Fruit fly (Drosophila melanogaster) whole organism, embryonic: Measurements from ENCODE around the gene CG34409.

Source experiments
- Adf1 ChIP-seq: fragments of 200-800 bp; sonication (Bioruptor generic); IDR thresholded peaks from 2 replicates; pipeline ENCODE4 v1.3.6; 2022; ENCODE audit warnings: missing biosample characterization, missing genetic modification characterization
- B-H2 ChIP-seq: fragments of 200-800 bp; sonication (Bioruptor generic); optimal IDR thresholded peaks from 2 replicates; lab custom pipeline; 2018; ENCODE audit warnings: missing biosample characterization, mild to moderate bottlenecking, missing genetic modification characterization
- Bgb ChIP-seq: fragments of 200-800 bp; sonication (Bioruptor generic); IDR thresholded peaks from 2 replicates; pipeline ENCODE4 v1.3.6; 2022; ENCODE audit warnings: missing biosample characterization, missing genetic modification characterization; ENCODE audit not compliant: partially characterized antibody
- Bteb2 ChIP-seq: fragments of 200-800 bp; sonication (Bioruptor generic); optimal IDR thresholded peaks from 2 replicates; lab custom pipeline; 2016; ENCODE audit warnings: missing biosample characterization, missing genetic modification characterization
- CG11695 ChIP-seq: fragments of 200-800 bp; sonication (Bioruptor generic); IDR thresholded peaks from 3 replicates; pipeline ENCODE4 v1.3.6; 2022; ENCODE audit warnings: missing biosample characterization, missing genetic modification characterization
- CG12155 ChIP-seq: fragments of 200-800 bp; sonication (Bioruptor generic); optimal IDR thresholded peaks from 3 replicates; lab custom pipeline; 2016; ENCODE audit warnings: missing biosample characterization, missing genetic modification characterization
- CG13287 ChIP-seq: fragments of 200-800 bp; sonication (Bioruptor generic); IDR thresholded peaks from 2 replicates; pipeline ENCODE4 v1.3.6; 2022; ENCODE audit warnings: missing biosample characterization, missing genetic modification characterization; ENCODE audit not compliant: partially characterized antibody
- CG15514 ChIP-seq: fragments of 200-800 bp; sonication (Bioruptor generic); optimal IDR thresholded peaks from 3 replicates; lab custom pipeline; 2017; ENCODE audit warnings: missing biosample characterization, missing genetic modification characterization, mild to moderate bottlenecking, moderate library complexity, missing genetic modification reagents
- CG17568 ChIP-seq: fragments of 200-800 bp; sonication (Bioruptor generic); optimal IDR thresholded peaks from 2 replicates; lab custom pipeline; 2018; ENCODE audit warnings: missing biosample characterization, mild to moderate bottlenecking, missing genetic modification characterization, moderate library complexity
- CG33213 ChIP-seq: fragments of 200-800 bp; sonication (Bioruptor generic); optimal IDR thresholded peaks from 3 replicates; lab custom pipeline; 2016; ENCODE audit warnings: missing biosample characterization, missing genetic modification characterization
- CG34376 ChIP-seq: fragments of 200-800 bp; sonication (Bioruptor generic); optimal IDR thresholded peaks from 2 replicates; lab custom pipeline; 2018; ENCODE audit warnings: missing biosample characterization, mild to moderate bottlenecking, missing genetic modification characterization
- CG34422 ChIP-seq: fragments of 200-800 bp; sonication (Bioruptor generic); IDR thresholded peaks from 3 replicates; pipeline ENCODE4 v1.3.6; 2022; ENCODE audit warnings: missing biosample characterization, missing genetic modification characterization
- CG42726 ChIP-seq: fragments of 200-800 bp; sonication (Bioruptor generic); IDR thresholded peaks from 2 replicates; pipeline ENCODE4 v1.3.6; 2022; ENCODE audit warnings: missing biosample characterization, missing genetic modification characterization; ENCODE audit not compliant: partially characterized antibody
- CG6175 ChIP-seq: fragments of 200-800 bp; sonication (Bioruptor generic); IDR thresholded peaks from 3 replicates; pipeline ENCODE4 v1.3.6; 2022; ENCODE audit warnings: missing biosample characterization, missing genetic modification characterization
- CG6683 ChIP-seq: fragments of 200-800 bp; sonication (Bioruptor generic); optimal IDR thresholded peaks from 2 replicates; lab custom pipeline; 2017; ENCODE audit warnings: missing biosample characterization, mild to moderate bottlenecking, missing genetic modification characterization, missing genetic modification reagents
- CG7987 ChIP-seq: fragments of 200-800 bp; sonication (Bioruptor generic); optimal IDR thresholded peaks from 2 replicates; lab custom pipeline; 2018; ENCODE audit warnings: missing biosample characterization, mild to moderate bottlenecking, missing genetic modification characterization, moderate library complexity
- CG8290 ChIP-seq, 3 experiments: fragments of 200-800 bp; sonication (Bioruptor generic); optimal IDR thresholded peaks; 2 replicates each; lab custom pipeline; 2016 to 2019; ENCODE audit warnings: missing biosample characterization in 3 of 3, missing genetic modification characterization in 3 of 3, mild to moderate bottlenecking in 2 of 3, moderate library complexity in 1 of 3
- Dek ChIP-seq: fragments of 200-800 bp; sonication (Bioruptor generic); optimal IDR thresholded peaks from 3 replicates; lab custom pipeline; 2019; ENCODE audit warnings: missing biosample characterization, mild to moderate bottlenecking, missing genetic modification characterization, moderate library complexity
- Dp ChIP-seq: fragments of 200-800 bp; sonication (Bioruptor generic); optimal IDR thresholded peaks from 2 replicates; lab custom pipeline; 2018; ENCODE audit warnings: missing biosample characterization, mild to moderate bottlenecking, missing genetic modification characterization, moderate library complexity
- Dref ChIP-seq: fragments of 200-800 bp; sonication (Bioruptor generic); IDR thresholded peaks from 2 replicates; pipeline ENCODE4 v1.3.6; 2022; ENCODE audit warnings: missing biosample characterization, missing genetic modification characterization
- E2f2 ChIP-seq: fragments of 200-800 bp; sonication (Bioruptor generic); IDR thresholded peaks from 2 replicates; pipeline ENCODE4 v1.3.6; 2022; ENCODE audit warnings: missing biosample characterization, missing genetic modification characterization
- Fer1 ChIP-seq: fragments of 200-800 bp; sonication (Bioruptor generic); optimal IDR thresholded peaks from 2 replicates; lab custom pipeline; 2017; ENCODE audit warnings: missing biosample characterization, mild to moderate bottlenecking, missing genetic modification characterization
- HmgZ ChIP-seq: fragments of 200-800 bp; sonication (Bioruptor generic); optimal IDR thresholded peaks from 2 replicates; lab custom pipeline; 2018; ENCODE audit warnings: missing biosample characterization, mild to moderate bottlenecking, missing genetic modification characterization
- Hmr ChIP-seq: fragments of 200-800 bp; sonication (Bioruptor generic); optimal IDR thresholded peaks from 3 replicates; lab custom pipeline; 2017; ENCODE audit warnings: mild to moderate bottlenecking, missing biosample characterization, missing genetic modification reagents, missing genetic modification characterization
- MTF-1 ChIP-seq: fragments of 200-800 bp; sonication (Bioruptor generic); optimal IDR thresholded peaks from 2 replicates; lab custom pipeline; 2018; ENCODE audit warnings: missing biosample characterization, mild to moderate bottlenecking, missing genetic modification characterization, borderline replicate concordance
- Med ChIP-seq: fragments of 200-800 bp; sonication (Bioruptor generic); peaks from one replicate; lab custom pipeline; 2016; ENCODE audit warnings: missing biosample characterization, missing genetic modification characterization, mild to moderate bottlenecking, inconsistent platforms, moderate library complexity
- NC2β ChIP-seq: fragments of 200-800 bp; sonication (Bioruptor generic); optimal IDR thresholded peaks from 2 replicates; lab custom pipeline; 2016; ENCODE audit warnings: missing biosample characterization, missing genetic modification characterization
- Ptx1 ChIP-seq: fragments of 200-800 bp; sonication (Bioruptor generic); IDR thresholded peaks from 2 replicates; pipeline ENCODE4 v1.3.6; 2022; ENCODE audit warnings: missing biosample characterization, missing genetic modification characterization
- ase ChIP-seq: fragments of 200-800 bp; sonication (Bioruptor generic); IDR thresholded peaks from 3 replicates; pipeline ENCODE4 v1.3.6; 2022; ENCODE audit warnings: missing biosample characterization, missing genetic modification characterization
- bigmax ChIP-seq: fragments of 200-800 bp; sonication (Bioruptor generic); optimal IDR thresholded peaks from 2 replicates; lab custom pipeline; 2018; ENCODE audit warnings: missing biosample characterization, mild to moderate bottlenecking, missing genetic modification characterization
- caup ChIP-seq: fragments of 200-800 bp; sonication (Bioruptor generic); optimal IDR thresholded peaks from 3 replicates; lab custom pipeline; 2017; ENCODE audit warnings: missing biosample characterization, mild to moderate bottlenecking, missing genetic modification characterization, moderate library complexity; ENCODE audit not compliant: severe bottlenecking
- chinmo ChIP-seq: fragments of 200-800 bp; sonication (Bioruptor generic); IDR thresholded peaks from 4 replicates; pipeline ENCODE4 v1.3.6; 2022; ENCODE audit warnings: missing biosample characterization, missing genetic modification characterization; ENCODE audit not compliant: partially characterized antibody
- crol ChIP-seq: fragments of 200-800 bp; sonication (Bioruptor generic); IDR thresholded peaks from 2 replicates; pipeline ENCODE4 v1.3.6; 2022; ENCODE audit warnings: missing biosample characterization, missing genetic modification characterization
- dm ChIP-seq: fragments of 200-800 bp; sonication (Bioruptor generic); optimal IDR thresholded peaks from 3 replicates; lab custom pipeline; 2016; ENCODE audit warnings: missing biosample characterization, missing genetic modification characterization
- inv ChIP-seq: fragments of 200-800 bp; sonication (Bioruptor generic); IDR thresholded peaks from 2 replicates; pipeline ENCODE4 v1.3.6; 2022; ENCODE audit warnings: missing biosample characterization, missing genetic modification characterization; ENCODE audit not compliant: partially characterized antibody
- ken ChIP-seq: fragments of 200-800 bp; sonication (Bioruptor generic); IDR thresholded peaks from 3 replicates; pipeline ENCODE4 v1.3.6; 2022; ENCODE audit warnings: missing biosample characterization, missing genetic modification characterization
- lab ChIP-seq: fragments of 200-800 bp; sonication (Bioruptor generic); optimal IDR thresholded peaks from 3 replicates; lab custom pipeline; 2017; ENCODE audit warnings: missing biosample characterization, missing genetic modification characterization, mild to moderate bottlenecking, moderate library complexity, missing genetic modification reagents
- lov ChIP-seq, 2 experiments: fragments of 200-800 bp in 1 of 2; fragments of >200 bp in 1 of 2; sonication (Bioruptor generic) in 1 of 2; IDR thresholded peaks in 1 of 2; optimal IDR thresholded peaks in 1 of 2; 2 replicates in 1 of 2; 3 replicates in 1 of 2; pipeline versions ENCODE4 v1.3.6 to Lab custom; 2017 to 2022; ENCODE audit warnings: missing biosample characterization in 1 of 2, missing genetic modification characterization in 1 of 2
- pho ChIP-seq: fragments of 200-800 bp; sonication (Bioruptor generic); optimal IDR thresholded peaks from 2 replicates; lab custom pipeline; 2016; ENCODE audit warnings: missing biosample characterization, missing genetic modification characterization
- pzg ChIP-seq: fragments of 200-800 bp; sonication (Bioruptor generic); optimal IDR thresholded peaks from 3 replicates; lab custom pipeline; 2018; ENCODE audit warnings: missing biosample characterization, mild to moderate bottlenecking, missing genetic modification characterization, moderate library complexity
- sr ChIP-seq: fragments of 200-800 bp; sonication (Bioruptor generic); IDR thresholded peaks from 3 replicates; pipeline ENCODE4 v1.3.6; 2022; ENCODE audit warnings: missing biosample characterization, missing genetic modification characterization
- sug ChIP-seq: fragments of 200-800 bp; optimal IDR thresholded peaks from 2 replicates; lab custom pipeline; 2019; ENCODE audit warnings: missing biosample characterization, mild to moderate bottlenecking, missing genetic modification characterization, moderate library complexity
- tap ChIP-seq: fragments of 200-800 bp; optimal IDR thresholded peaks from 3 replicates; lab custom pipeline; 2019; ENCODE audit warnings: missing biosample characterization, mild to moderate bottlenecking, missing genetic modification characterization, moderate library complexity
- tna ChIP-seq: fragments of 200-800 bp; sonication (Bioruptor generic); IDR thresholded peaks from 2 replicates; pipeline ENCODE4 v1.3.6; 2022; ENCODE audit warnings: missing biosample characterization, missing genetic modification characterization; ENCODE audit not compliant: partially characterized antibody
- unc-4 ChIP-seq: fragments of 200-800 bp; sonication (Bioruptor generic); IDR thresholded peaks from 2 replicates; pipeline ENCODE4 v1.3.6; 2022; ENCODE audit warnings: missing biosample characterization, missing genetic modification characterization; ENCODE audit not compliant: partially characterized antibody

Gene CG34409

dm6 chr3R:9784341-9785062 is 38.3 kb upstream of the CG34409 start, which contains the start of the genes MtnA and CG8500:
TSS of gene MtnA (minus strand) at chr3R:9784370.
TSS of gene CG8500 (plus strand) at chr3R:9784653.
- peak; percentile 12 for TF ChIP-seq bigmax (GFP tag; lab: Kevin White, UChicago)
- TF ChIP-seq ken: 0 out of 3 replicates have a peak, but pooled peaks have one; percentile 31
- peak; percentile 55 for TF ChIP-seq Fer1 (GFP tag; lab: Kevin White, UChicago)
- no peak for TF ChIP-seq CG11695
- TF ChIP-seq Adf1 (GFP tag; lab: Robert Waterston, UW): peak; percentile 45; the same call in 1 of the 2 replicates
- no peak for TF ChIP-seq ase (GFP tag; lab: Robert Waterston, UW)
- peak; percentile 68 for TF ChIP-seq E2f2 (GFP tag; lab: Robert Waterston, UW)
- no peak for TF ChIP-seq tap (tag; lab: Kevin White, UChicago)
- TF ChIP-seq Dref (GFP tag; lab: Robert Waterston, UW): 0 out of 2 replicates have a peak, but pooled peaks have one; percentile 28
- no peak for TF ChIP-seq pho
- peak; percentile 67 for TF ChIP-seq pzg (GFP tag; lab: Kevin White, UChicago)
- TF ChIP-seq CG34376 (GFP tag; lab: Kevin White, UChicago): peak; percentile 14
- TF ChIP-seq Med (GFP tag; lab: Kevin White, UChicago): peak; percentile 81
- peak; percentile 93 for TF ChIP-seq crol (GFP tag; lab: Robert Waterston, UW)
- peak; percentile 79 for TF ChIP-seq Hmr (GFP tag; lab: Kevin White, UChicago)
- TF ChIP-seq Ptx1 (GFP tag; lab: Robert Waterston, UW): 0 out of 2 replicates have a peak, but pooled peaks have one; percentile 12
- TF ChIP-seq Dp (GFP tag; lab: Kevin White, UChicago): peak; percentile 64
- TF ChIP-seq CG6175: peak; percentile 78; the same call in 2 of the 3 replicates
- TF ChIP-seq CG7987: peak; percentile 30
- peak; percentile 54; the same call in 1 of the 2 replicates for TF ChIP-seq Bgb (GFP tag; lab: Robert Waterston, UW)
- no peak for TF ChIP-seq NC2β (GFP tag; lab: Kevin White, UChicago)
- TF ChIP-seq CG12155 (GFP tag; lab: Kevin White, UChicago): peak; percentile 20
- peak; percentile 15 for TF ChIP-seq B-H2 (GFP tag; lab: Kevin White, UChicago)
- no peak for TF ChIP-seq Bteb2
- TF ChIP-seq CG33213 (GFP tag; lab: Kevin White, UChicago): no peak
- no peak for TF ChIP-seq CG17568 (GFP tag; lab: Kevin White, UChicago)
- TF ChIP-seq CG42726: peak; percentile 52; the same call in 1 of the 2 replicates
- TF ChIP-seq CG34422: peak; percentile 75; the same call in 2 of the 3 replicates
- peak; percentile 53 for TF ChIP-seq Dek (tag; lab: Kevin White, UChicago)
- peak; percentile 19; the same call in 1 of the 2 replicates for TF ChIP-seq tna
- no peak for TF ChIP-seq lov (optimal IDR thresholded peaks at IDR 0.05; lab: Kevin White, UChicago)
- TF ChIP-seq lov (GFP tag; IDR thresholded peaks at IDR 0.05; lab: Robert Waterston, UW): 0 out of 3 replicates have a peak, but pooled peaks have one; percentile 19
- TF ChIP-seq inv: peak; percentile 28; the same call in 1 of the 2 replicates
- peak; percentile 11 for TF ChIP-seq CG6683 (GFP tag; lab: Kevin White, UChicago)
- TF ChIP-seq lab (GFP tag; lab: Kevin White, UChicago): peak; percentile 51
- TF ChIP-seq CG8290 (GFP tag; optimal IDR thresholded peaks at IDR 0.05; lab: Kevin White, UChicago): no peak
- peak in 1 of 2 experiments; percentile 62 for TF ChIP-seq CG8290 (tag; optimal IDR thresholded peaks at IDR 0.05; lab: Kevin White, UChicago)
- peak; percentile 100 for TF ChIP-seq MTF-1 (GFP tag; lab: Kevin White, UChicago)
- peak; percentile 40 for TF ChIP-seq sug (tag; lab: Kevin White, UChicago)
- TF ChIP-seq caup (GFP tag; lab: Kevin White, UChicago): peak; percentile 13
- peak; percentile 87 for TF ChIP-seq HmgZ
- 0 out of 3 replicates have a peak, but pooled peaks have one; percentile 7 for TF ChIP-seq sr (GFP tag; lab: Robert Waterston, UW)
- TF ChIP-seq CG15514 (GFP tag; lab: Kevin White, UChicago): peak; percentile 96
- TF ChIP-seq chinmo: 0 out of 4 replicates have a peak, but pooled peaks have one; percentile 65
- peak; percentile 3 for TF ChIP-seq dm (GFP tag; lab: Kevin White, UChicago)
- TF ChIP-seq unc-4 (GFP tag; lab: Robert Waterston, UW): 0 out of 2 replicates have a peak, but pooled peaks have one; percentile 28
- peak; percentile 51 for TF ChIP-seq CG13287 (GFP tag; lab: Robert Waterston, UW)
